Worm (Caenorhabditis elegans) whole organism, late embryonic: ENCODE data around the gene cog-1.

Experiments
- Y22D7AL.16 ChIP-seq: sonication (generic microtip); optimal IDR thresholded peaks from 2 replicates; lab custom pipeline; 2016; ENCODE audit warnings: missing genetic modification characterization, missing compliant biosample characterization
- ceh-18 ChIP-seq: sonication (generic microtip); optimal IDR thresholded peaks from 2 replicates; lab custom pipeline; 2016; ENCODE audit warnings: missing genetic modification characterization, missing compliant biosample characterization
- dve-1 ChIP-seq: sonication (generic microtip); optimal IDR thresholded peaks from 2 replicates; lab custom pipeline; 2017; ENCODE audit warnings: antibody characterized with exemption, mild to moderate bottlenecking, missing genetic modification characterization, missing compliant biosample characterization
- fkh-10 ChIP-seq: fragments of 150-350 bp; optimal IDR thresholded peaks from 2 replicates; lab custom pipeline; 2014; ENCODE audit warnings: missing biosample characterization, missing genetic modification reagents, missing genetic modification characterization
- hlh-8 ChIP-seq: sonication (generic microtip); optimal IDR thresholded peaks from 2 replicates; lab custom pipeline; 2016; ENCODE audit warnings: missing genotype, missing genetic modification characterization, missing compliant biosample characterization
- nfya-1 ChIP-seq: sonication (generic microtip); optimal IDR thresholded peaks from 2 replicates; lab custom pipeline; 2017; ENCODE audit warnings: missing genetic modification characterization, mild to moderate bottlenecking, missing compliant biosample characterization, antibody characterized with exemption, moderate library complexity
- nhr-11 ChIP-seq: fragments of 150-350 bp; optimal IDR thresholded peaks from 2 replicates; lab custom pipeline; 2014; ENCODE audit warnings: missing biosample characterization, missing genetic modification characterization
- pat-9 ChIP-seq: fragments of 200-800 bp; sonication (Bioruptor generic); optimal IDR thresholded peaks from 2 replicates; lab custom pipeline; 2018; ENCODE audit warnings: mild to moderate bottlenecking, missing genetic modification characterization, moderate library complexity, missing compliant biosample characterization
- pha-4 ChIP-seq: fragments of 150-350 bp; optimal IDR thresholded peaks from 2 replicates; lab custom pipeline; 2018; ENCODE audit warnings: missing biosample characterization, missing genetic modification reagents, missing genetic modification characterization
- pros-1 ChIP-seq: fragments of 150-350 bp; optimal IDR thresholded peaks from 2 replicates; lab custom pipeline; 2014; ENCODE audit warnings: missing biosample characterization, missing genetic modification reagents, missing genetic modification characterization
- tbx-2 ChIP-seq: sonication (generic microtip); optimal IDR thresholded peaks from 2 replicates; lab custom pipeline; 2016; ENCODE audit warnings: missing genetic modification characterization, missing compliant biosample characterization
- unc-55 ChIP-seq: sonication (generic microtip); optimal IDR thresholded peaks from 2 replicates; lab custom pipeline; 2017; ENCODE audit warnings: missing biosample characterization, missing genetic modification reagents, missing genetic modification characterization
- ztf-16 ChIP-seq: sonication (generic microtip); optimal IDR thresholded peaks from 2 replicates; lab custom pipeline; 2017; ENCODE audit warnings: missing genetic modification characterization, missing compliant biosample characterization

DNA sequence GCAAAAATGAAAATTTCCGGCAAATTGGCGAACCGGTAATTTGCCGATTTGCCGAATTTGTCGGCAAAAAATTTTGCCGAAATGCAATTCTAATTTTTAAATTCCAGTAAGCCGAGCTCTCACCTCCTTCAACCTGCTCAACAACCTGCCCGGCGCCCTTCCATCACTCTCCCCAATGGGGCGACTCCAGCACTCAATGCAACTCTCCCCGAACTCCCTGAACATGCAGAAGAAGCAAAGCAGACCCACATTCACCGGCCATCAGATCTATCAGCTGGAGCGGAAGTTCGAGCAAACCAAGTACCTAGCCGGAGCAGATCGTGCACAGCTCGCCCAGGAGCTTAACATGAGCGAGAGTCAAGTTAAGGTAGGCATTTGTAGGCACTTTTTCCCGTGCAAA lies 2.3 kb downstream of the cog-1 start:
- no peak for TF ChIP-seq ztf-16 (tag; lab: Kevin White, UChicago)
- no peak for TF ChIP-seq dve-1 (tag; lab: Kevin White, UChicago)
- no peak for TF ChIP-seq hlh-8 (tag; lab: Kevin White, UChicago)
- TF ChIP-seq fkh-10 (GFP tag; lab: Kevin White, UChicago) = no peak
- TF ChIP-seq pat-9 (tag; lab: Kevin White, UChicago) = no peak
- TF ChIP-seq nfya-1 (tag; lab: Kevin White, UChicago) = no peak
- TF ChIP-seq ceh-18 = no peak
- TF ChIP-seq tbx-2 (tag; lab: Kevin White, UChicago) = no peak
- TF ChIP-seq nhr-11 (tag; lab: Kevin White, UChicago) = no peak
- TF ChIP-seq unc-55 = no peak
- TF ChIP-seq pha-4 (tag; lab: Kevin White, UChicago) = no peak
- no peak for TF ChIP-seq pros-1 (tag; lab: Kevin White, UChicago)
- no peak for TF ChIP-seq Y22D7AL.16 (tag; lab: Kevin White, UChicago)
